Worm (Caenorhabditis elegans) whole organism, L3 larva: ENCODE measurements around the gene srsx-38.
"Not testable (repeated sequence)": the region's sequence is repeated elsewhere in the genome, so short reads cannot be mapped to it uniquely, and the experiment has no call there.

Experiments used
- R02D3.7 ChIP-seq: fragments of 150-350 bp; optimal IDR thresholded peaks from 2 replicates; lab custom pipeline; 2014; ENCODE audit warnings: missing biosample characterization, missing genetic modification characterization
- ZK546.5 ChIP-seq: sonication (generic microtip); optimal IDR thresholded peaks from 2 replicates; lab custom pipeline; 2017; ENCODE audit warnings: missing biosample characterization, missing genetic modification characterization
- aly-2 ChIP-seq: fragments of 150-350 bp; optimal IDR thresholded peaks from 2 replicates; lab custom pipeline; 2014; ENCODE audit warnings: missing biosample characterization, missing genetic modification characterization
- ceh-16 ChIP-seq: sonication (generic microtip); optimal IDR thresholded peaks from 2 replicates; lab custom pipeline; 2017; ENCODE audit warnings: missing biosample characterization, missing genetic modification characterization
- ceh-28 ChIP-seq: fragments of 150-350 bp; optimal IDR thresholded peaks from 2 replicates; lab custom pipeline; 2014; ENCODE audit warnings: missing biosample characterization, missing genetic modification reagents, missing genetic modification characterization
- ceh-82 ChIP-seq: fragments of 150-350 bp; optimal IDR thresholded peaks from 2 replicates; lab custom pipeline; 2014; ENCODE audit warnings: missing biosample characterization, missing genetic modification characterization
- ceh-9 ChIP-seq: sonication (generic microtip); optimal IDR thresholded peaks from 2 replicates; lab custom pipeline; 2018; ENCODE audit warnings: missing biosample characterization, missing genetic modification characterization
- daf-12 ChIP-seq: fragments of 150-350 bp; optimal IDR thresholded peaks from 2 replicates; lab custom pipeline; 2014; ENCODE audit warnings: missing biosample characterization, missing genetic modification reagents, missing genetic modification characterization
- egl-27 ChIP-seq: sonication (generic microtip); optimal IDR thresholded peaks from 4 replicates; lab custom pipeline; 2017; ENCODE audit warnings: missing biosample characterization, missing genetic modification reagents, missing genetic modification characterization
- egl-5 ChIP-seq: fragments of 150-350 bp; optimal IDR thresholded peaks from 2 replicates; lab custom pipeline; 2017; ENCODE audit warnings: missing biosample characterization, missing genetic modification reagents, missing genetic modification characterization, inconsistent platforms
- elt-2 ChIP-seq: sonication (generic microtip); optimal IDR thresholded peaks from 2 replicates; lab custom pipeline; 2016; ENCODE audit warnings: missing genetic modification reagents, mild to moderate bottlenecking, missing genetic modification characterization, missing compliant biosample characterization
- eor-1 ChIP-seq, 2 experiments: fragments of 150-350 bp; optimal IDR thresholded peaks; 2 replicates each; lab custom pipeline; 2014 to 2018; ENCODE audit warnings: missing biosample characterization in 2 of 2, missing genetic modification characterization in 2 of 2
- fkh-10 ChIP-seq: sonication (generic microtip); optimal IDR thresholded peaks from 2 replicates; lab custom pipeline; 2017; ENCODE audit warnings: missing biosample characterization, missing genetic modification reagents, missing genetic modification characterization
- fkh-2 ChIP-seq: fragments of 150-350 bp; optimal IDR thresholded peaks from 2 replicates; lab custom pipeline; 2014; ENCODE audit warnings: missing biosample characterization, missing genetic modification reagents, missing genetic modification characterization
- fos-1 ChIP-seq: fragments of 150-350 bp; optimal IDR thresholded peaks from 2 replicates; lab custom pipeline; 2014; ENCODE audit warnings: missing biosample characterization, missing genetic modification characterization
- hmg-11 ChIP-seq: sonication (generic microtip); optimal IDR thresholded peaks from 2 replicates; lab custom pipeline; 2016; ENCODE audit warnings: missing genetic modification characterization, missing compliant biosample characterization
- lin-15B ChIP-seq: fragments of 150-350 bp; optimal IDR thresholded peaks from 2 replicates; lab custom pipeline; 2014; ENCODE audit warnings: missing biosample characterization, missing genetic modification characterization
- lin-39 ChIP-seq: fragments of 150-350 bp; optimal IDR thresholded peaks from 2 replicates; lab custom pipeline; 2018; ENCODE audit warnings: missing biosample characterization, missing genetic modification reagents, missing genetic modification characterization
- lsy-12 ChIP-seq: sonication (generic microtip); optimal IDR thresholded peaks from 2 replicates; lab custom pipeline; 2016; ENCODE audit warnings: mild to moderate bottlenecking, missing genetic modification characterization, missing compliant biosample characterization
- nhr-11 ChIP-seq: fragments of 150-350 bp; optimal IDR thresholded peaks from 2 replicates; lab custom pipeline; 2014; ENCODE audit warnings: missing biosample characterization, missing genetic modification characterization
- nhr-12 ChIP-seq: fragments of 150-350 bp; optimal IDR thresholded peaks from 2 replicates; lab custom pipeline; 2014; ENCODE audit warnings: missing biosample characterization, missing genetic modification characterization
- nhr-237 ChIP-seq: fragments of 150-350 bp; optimal IDR thresholded peaks from 2 replicates; lab custom pipeline; 2014; ENCODE audit warnings: missing biosample characterization, missing genetic modification characterization
- nhr-25 ChIP-seq: sonication (generic microtip); optimal IDR thresholded peaks from 2 replicates; lab custom pipeline; 2017; ENCODE audit warnings: missing biosample characterization, missing genetic modification characterization
- nhr-67 ChIP-seq: fragments of 150-350 bp; optimal IDR thresholded peaks from 2 replicates; lab custom pipeline; 2014; ENCODE audit warnings: missing biosample characterization, missing genetic modification characterization
- nhr-76 ChIP-seq: fragments of 150-350 bp; sonication (generic microtip); optimal IDR thresholded peaks from 5 replicates; lab custom pipeline; 2014; ENCODE audit warnings: missing biosample characterization, missing genetic modification characterization
- nhr-77 ChIP-seq: fragments of 150-350 bp; optimal IDR thresholded peaks from 2 replicates; lab custom pipeline; 2014; ENCODE audit warnings: missing biosample characterization, missing genetic modification characterization
- pha-4 ChIP-seq: fragments of 150-350 bp; optimal IDR thresholded peaks from 2 replicates; lab custom pipeline; 2014; ENCODE audit warnings: missing biosample characterization, missing genetic modification reagents, missing genetic modification characterization
- pqm-1 ChIP-seq: fragments of 150-350 bp; optimal IDR thresholded peaks from 2 replicates; lab custom pipeline; 2017; ENCODE audit warnings: missing biosample characterization, missing genetic modification characterization, inconsistent platforms
- sea-2 ChIP-seq: fragments of 150-350 bp; sonication (generic microtip); optimal IDR thresholded peaks from 4 replicates; lab custom pipeline; 2014; ENCODE audit warnings: missing biosample characterization, missing genetic modification reagents, missing genetic modification characterization
- skn-1 ChIP-seq: fragments of 150-350 bp; optimal IDR thresholded peaks from 2 replicates; lab custom pipeline; 2014; ENCODE audit warnings: missing biosample characterization, missing genetic modification characterization
- snpc-4 ChIP-seq: fragments of 150-350 bp; optimal IDR thresholded peaks from 2 replicates; lab custom pipeline; 2014; ENCODE audit warnings: missing biosample characterization, missing genetic modification characterization
- unc-39 ChIP-seq: sonication (generic microtip); optimal IDR thresholded peaks from 4 replicates; lab custom pipeline; 2017; ENCODE audit warnings: missing biosample characterization, missing genetic modification characterization
- unc-62 ChIP-seq: fragments of 150-350 bp; sonication (generic microtip); optimal IDR thresholded peaks from 4 replicates; lab custom pipeline; 2014; ENCODE audit warnings: missing biosample characterization, missing genetic modification reagents, missing genetic modification characterization
- zag-1 ChIP-seq: fragments of 150-350 bp; optimal IDR thresholded peaks from 2 replicates; lab custom pipeline; 2014; ENCODE audit warnings: missing biosample characterization, missing genetic modification characterization
- ztf-11 ChIP-seq: fragments of 150-350 bp; optimal IDR thresholded peaks from 2 replicates; lab custom pipeline; 2014; ENCODE audit warnings: missing biosample characterization, missing genetic modification characterization
- ztf-4 ChIP-seq: fragments of 150-350 bp; optimal IDR thresholded peaks from 2 replicates; lab custom pipeline; 2014; ENCODE audit warnings: missing biosample characterization, missing genetic modification characterization

The srsx-38 gene

DNA sequence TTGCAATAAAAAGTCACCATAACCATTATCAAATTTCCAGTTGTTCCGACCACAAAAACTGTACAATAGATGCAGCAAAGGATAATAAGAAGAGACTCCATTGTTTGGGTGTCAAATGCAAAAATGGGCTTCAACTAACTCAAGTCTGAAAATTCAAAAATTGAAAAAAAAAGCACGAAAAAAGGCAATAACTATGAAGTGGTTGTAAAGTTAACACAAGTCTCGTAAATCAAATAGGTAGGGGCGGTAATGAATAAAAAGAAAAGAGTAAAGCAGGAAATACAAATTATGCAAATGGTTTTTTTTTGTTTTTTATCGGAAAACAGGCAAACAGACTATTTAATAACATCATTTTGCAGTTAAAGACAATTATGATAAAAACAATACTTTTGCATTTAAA lies at the start of gene srsx-38:
Gene srsx-38 (minus strand): TSS at position 101 of the 400 bp plus-strand sequence.
- TF ChIP-seq lin-15B, skn-1, snpc-4 (tag; lab: Kevin White, UChicago): not testable (repeated sequence)

DNA sequence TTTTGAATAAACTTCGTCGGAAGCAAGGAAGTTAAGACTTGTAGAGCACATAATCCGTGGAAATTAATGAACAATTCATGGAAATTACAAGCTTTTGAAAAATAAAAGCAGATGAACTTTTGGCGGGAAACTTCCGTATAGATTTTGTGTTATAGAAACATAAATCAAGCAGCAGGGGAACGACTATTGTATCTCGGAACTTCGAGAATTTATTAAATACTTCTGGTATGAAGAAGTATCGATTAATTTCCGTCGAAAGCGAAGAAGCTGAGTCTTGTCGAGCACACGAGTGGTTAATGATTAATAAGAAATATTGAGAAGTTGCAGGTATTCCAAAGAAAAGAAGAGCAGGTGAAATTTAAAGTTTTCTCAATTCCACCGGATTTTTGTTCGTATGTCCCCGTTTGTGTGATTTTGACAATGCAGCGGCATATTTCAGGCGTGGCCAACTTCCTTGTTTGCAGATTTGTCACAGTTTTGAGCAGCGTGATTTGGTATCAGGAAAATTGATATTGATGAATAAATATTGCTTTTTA lies 43.0 kb upstream of the srsx-38 start, which contains the start of gene srh-147:
Gene srh-147 (minus strand): TSS at position 51 of the 536 bp plus-strand sequence.
- not testable (repeated sequence) for TF ChIP-seq unc-62; nhr-76 (tag; lab: Kevin White, UChicago); hmg-11 (tag; lab: Kevin White, UChicago)

DNA sequence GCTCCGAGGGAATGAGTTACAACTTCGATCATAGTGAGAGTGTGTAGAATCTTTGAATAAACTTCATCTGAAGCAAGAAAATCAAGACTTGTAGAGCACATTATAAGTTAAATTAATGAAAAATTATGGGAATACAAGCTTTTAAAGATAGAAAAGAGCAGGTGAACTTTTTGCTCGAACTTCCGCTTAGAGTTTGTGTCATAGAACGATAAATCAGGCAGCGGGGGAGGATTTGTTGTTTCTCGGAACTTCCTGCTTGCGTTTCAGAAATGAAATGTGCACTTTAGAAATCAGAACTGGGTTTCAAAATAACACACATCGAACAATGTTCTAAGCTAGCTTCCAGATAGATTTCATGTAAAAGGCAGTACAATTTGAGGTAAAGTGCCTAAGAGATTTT lies 33.8 kb upstream of the srsx-38 start, which contains the start of gene srh-149:
Gene srh-149 (minus strand): TSS at position 101 of the 400 bp plus-strand sequence.
- no peak for TF ChIP-seq sea-2 (GFP tag; lab: Kevin White, UChicago)
- TF ChIP-seq ZK546.5: no peak
- no peak for TF ChIP-seq nhr-12 (tag; lab: Kevin White, UChicago)
- no peak for TF ChIP-seq nhr-77
- no peak for TF ChIP-seq snpc-4 (tag; lab: Kevin White, UChicago)
- TF ChIP-seq aly-2 (tag; lab: Kevin White, UChicago): no peak
- no peak for TF ChIP-seq hmg-11 (tag; lab: Kevin White, UChicago)
- no peak for TF ChIP-seq unc-62

DNA sequence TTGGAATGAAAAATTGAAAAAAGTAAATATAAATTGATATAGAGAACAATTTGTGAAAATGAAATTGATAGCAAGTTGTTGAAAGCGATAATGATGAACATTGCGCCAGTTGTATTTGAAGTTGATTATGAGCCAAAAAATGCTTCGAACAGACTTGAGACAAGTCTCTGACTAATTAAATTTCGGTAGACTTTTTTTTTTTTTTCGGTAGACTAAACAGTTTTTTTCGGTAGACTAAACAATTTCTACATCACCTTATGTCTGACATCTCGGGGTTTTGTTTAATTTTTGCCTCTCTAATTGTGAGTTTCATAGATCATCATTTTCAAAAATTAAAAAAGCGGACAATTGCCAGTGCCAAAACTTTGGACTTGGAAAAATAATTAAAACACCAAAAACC lies 26.3 kb upstream of the srsx-38 start, which contains the start of gene srbc-54:
Gene srbc-54 (minus strand): TSS at position 101 of the 400 bp plus-strand sequence.
- TF ChIP-seq egl-27 (no peak), hmg-11 (tag; lab: Kevin White, UChicago) (no peak), eor-1 (tag; optimal IDR thresholded peaks at IDR 0.05; lab: Kevin White, UChicago) (no peak), ceh-28 (no peak), ztf-4 (tag; lab: Kevin White, UChicago) (no peak), lsy-12 (no peak), ceh-16 (tag; lab: Kevin White, UChicago) (no peak), fkh-2 (tag; lab: Kevin White, UChicago) (no peak), sea-2 (GFP tag; lab: Kevin White, UChicago) (no peak), ceh-82 (tag; lab: Kevin White, UChicago) (no peak), elt-2 (tag; lab: Kevin White, UChicago) (no peak), egl-5 (tag; lab: Kevin White, UChicago) (no peak), R02D3.7 (no peak), pqm-1 (tag; lab: Kevin White, UChicago) (no peak), daf-12 (tag; lab: Kevin White, UChicago) (no peak), fos-1 (tag; lab: Kevin White, UChicago) (no peak), zag-1 (tag; lab: Kevin White, UChicago) (no peak), ZK546.5 (no peak), nhr-11 (tag; lab: Kevin White, UChicago) (no peak)

DNA sequence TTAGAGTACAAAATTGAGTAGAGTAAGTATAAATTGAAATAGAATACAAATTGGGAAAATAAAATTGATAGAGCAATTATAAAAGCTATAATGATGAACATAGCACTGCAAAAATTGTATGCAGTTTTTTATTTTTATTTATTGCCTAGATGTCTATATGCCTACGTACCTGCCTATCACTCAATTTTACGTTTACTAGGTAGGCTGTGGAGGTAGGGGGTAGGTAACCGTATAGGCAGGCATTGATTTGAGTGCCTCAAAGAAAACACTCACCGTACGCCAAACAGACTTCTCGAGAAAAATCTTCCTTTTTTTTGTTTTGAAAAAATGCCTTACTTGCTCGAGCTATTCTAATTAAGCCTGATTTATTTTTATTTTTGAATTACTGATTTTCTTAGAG lies 24.3 kb upstream of the srsx-38 start, which contains the start of gene srbc-56:
Gene srbc-56 (minus strand): TSS at position 101 of the 400 bp plus-strand sequence.
- TF ChIP-seq nhr-67 (tag; lab: Kevin White, UChicago): no peak
- TF ChIP-seq nhr-77: no peak
- TF ChIP-seq nhr-237 (tag; lab: Kevin White, UChicago): no peak
- no peak for TF ChIP-seq skn-1 (tag; lab: Kevin White, UChicago)
- no peak for TF ChIP-seq nhr-25 (tag; lab: Kevin White, UChicago)
- no peak for TF ChIP-seq egl-5 (tag; lab: Kevin White, UChicago)
- TF ChIP-seq pha-4 (tag; lab: Kevin White, UChicago): no peak
- no peak for TF ChIP-seq nhr-76 (tag; lab: Kevin White, UChicago)
- TF ChIP-seq fkh-10 (GFP tag; lab: Kevin White, UChicago): no peak
- no peak for TF ChIP-seq ztf-11 (tag; lab: Kevin White, UChicago)
- no peak for TF ChIP-seq ceh-9
- TF ChIP-seq snpc-4 (tag; lab: Kevin White, UChicago): no peak
- no peak for TF ChIP-seq unc-39 (tag; lab: Kevin White, UChicago)
- no peak for TF ChIP-seq ztf-4 (tag; lab: Kevin White, UChicago)
- no peak for TF ChIP-seq ceh-28
- TF ChIP-seq lin-39: no peak
- TF ChIP-seq zag-1 (tag; lab: Kevin White, UChicago): no peak
- no peak for TF ChIP-seq fkh-2 (tag; lab: Kevin White, UChicago)
